Fruit fly (Drosophila melanogaster): ENCODE measurements around the gene Targ1.

Gene Targ1

dm6 chr3L:21202777-21203282 is at the start of gene Targ1, which contains the start of the genes CG10512 and Targ2:
Targ1 (minus strand) TSS chr3L:21202882.
CG10512 (plus strand) TSS chr3L:21202920.
Targ2 (minus strand) TSS chr3L:21203232.
- TF ChIP-seq CTCF (optimal IDR thresholded peaks at IDR 0.05), result no peak
- TF ChIP-seq CG8478 (optimal IDR thresholded peaks at IDR 0.05), result no peak

- TF ChIP-seq CG8478 (optimal IDR thresholded peaks at IDR 0.05) (no peak), CTCF (optimal IDR thresholded peaks at IDR 0.05) (no peak)
These were observed 48.7 kb upstream of the Targ1 start for dm6 chr3L:21251381-21251780.

- TF ChIP-seq CTCF (optimal IDR thresholded peaks at IDR 0.05) (no peak), CG8478 (optimal IDR thresholded peaks at IDR 0.05) (no peak)
These were observed 40.7 kb upstream of the Targ1 start for dm6 chr3L:21243417-21243816.

- no peak for TF ChIP-seq CTCF (optimal IDR thresholded peaks at IDR 0.05)
- TF ChIP-seq CG8478 (optimal IDR thresholded peaks at IDR 0.05), result no peak
These were observed 40.3 kb upstream of the Targ1 start for dm6 chr3L:21242958-21243357.

dm6 chr3L:21241447-21241983 is 38.8 kb upstream of the Targ1 start:
- TF ChIP-seq CG8478 (optimal IDR thresholded peaks at IDR 0.05) (no peak), CTCF (optimal IDR thresholded peaks at IDR 0.05) (no peak)

- TF ChIP-seq CG8478 (optimal IDR thresholded peaks at IDR 0.05) (no peak), CTCF (optimal IDR thresholded peaks at IDR 0.05) (no peak)
These were observed 37.4 kb upstream of the Targ1 start for dm6 chr3L:21239999-21240509.

dm6 chr3L:21238377-21238776 is 35.7 kb upstream of the Targ1 start:
- no peak for TF ChIP-seq CTCF (optimal IDR thresholded peaks at IDR 0.05)
- no peak for TF ChIP-seq CG8478 (optimal IDR thresholded peaks at IDR 0.05)

- TF ChIP-seq CTCF (optimal IDR thresholded peaks at IDR 0.05), result no peak
These were observed 34.4 kb upstream of the Targ1 start for dm6 chr3L:21236959-21237551.

- TF ChIP-seq CG8478 (optimal IDR thresholded peaks at IDR 0.05) (no peak), CTCF (optimal IDR thresholded peaks at IDR 0.05) (no peak)
These were observed 28.1 kb upstream of the Targ1 start for dm6 chr3L:21230762-21231161.

- no peak for TF ChIP-seq CG8478 (optimal IDR thresholded peaks at IDR 0.05)
- TF ChIP-seq CTCF (optimal IDR thresholded peaks at IDR 0.05), result no peak
These were observed 27.1 kb upstream of the Targ1 start for dm6 chr3L:21229764-21230163.

dm6 chr3L:21226309-21226708 is 23.6 kb upstream of the Targ1 start, which contains the start of gene Eip78C:
Eip78C (plus strand) TSS chr3L:21226609.
- TF ChIP-seq CTCF (optimal IDR thresholded peaks at IDR 0.05) (no peak), CG8478 (optimal IDR thresholded peaks at IDR 0.05) (no peak)

dm6 chr3L:21225642-21226041 is 23.0 kb upstream of the Targ1 start:
- no peak for TF ChIP-seq CTCF (optimal IDR thresholded peaks at IDR 0.05)
- no peak for TF ChIP-seq CG8478 (optimal IDR thresholded peaks at IDR 0.05)

dm6 chr3L:21224701-21225223 is 22.1 kb upstream of the Targ1 start:
- TF ChIP-seq CG8478 (optimal IDR thresholded peaks at IDR 0.05) (no peak), CTCF (optimal IDR thresholded peaks at IDR 0.05) (no peak)

- TF ChIP-seq CTCF (optimal IDR thresholded peaks at IDR 0.05) (no peak), CG8478 (optimal IDR thresholded peaks at IDR 0.05) (no peak)
These were observed 21.6 kb upstream of the Targ1 start for dm6 chr3L:21224274-21224673.

- TF ChIP-seq CTCF (optimal IDR thresholded peaks at IDR 0.05) (no peak), CG8478 (optimal IDR thresholded peaks at IDR 0.05) (no peak)
These were observed 20.6 kb upstream of the Targ1 start for dm6 chr3L:21223268-21223667.

dm6 chr3L:21220100-21220499 is 17.4 kb upstream of the Targ1 start, which contains the start of gene CG43219:
CG43219 (plus strand) TSS chr3L:21220400.
- TF ChIP-seq CG8478 (optimal IDR thresholded peaks at IDR 0.05) (no peak), CTCF (optimal IDR thresholded peaks at IDR 0.05) (no peak)
